Worm (Caenorhabditis elegans): Measurements from ENCODE around the gene obr-3.

DNA sequence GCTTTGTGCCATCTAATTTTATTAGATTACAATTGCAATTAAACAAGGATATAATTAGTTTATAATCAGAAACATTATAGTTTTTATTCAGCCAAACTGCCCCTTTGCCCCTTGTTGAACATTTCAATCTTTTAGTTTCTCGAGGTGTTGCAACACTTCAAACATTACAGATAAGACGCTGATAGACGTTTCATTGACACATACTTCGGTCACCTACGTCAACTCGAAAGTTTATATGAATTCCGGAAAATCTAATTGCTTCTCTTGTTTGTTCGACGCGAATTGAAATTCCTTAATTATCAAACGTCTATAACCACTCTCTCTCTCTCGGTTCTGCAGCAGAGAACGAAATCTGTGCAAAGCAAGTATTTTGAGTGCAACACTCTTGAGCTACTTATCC lies 42.4 kb downstream of the obr-3 start:
- TF ChIP-seq sma-3 (GFP tag; optimal IDR thresholded peaks at IDR 0.05) (no peak), nhr-21 (tag; optimal IDR thresholded peaks at IDR 0.05) (no peak), ztf-4 (tag; optimal IDR thresholded peaks at IDR 0.05) (no peak), egl-27 (tag; optimal IDR thresholded peaks at IDR 0.05) (no peak)
